Worm (Caenorhabditis elegans) whole organism, young adult: ENCODE measurements around the gene C06C3.4.

ENCODE experiments used
- F37B4.10 ChIP-seq: fragments of 200-800 bp; sonication (Bioruptor generic); IDR thresholded peaks from 2 replicates; pipeline ENCODE4 v1.3.6; 2022; ENCODE audit warnings: missing genetic modification characterization, missing compliant biosample characterization
- F49E8.2 ChIP-seq: sonication (generic microtip); optimal IDR thresholded peaks from 3 replicates; lab custom pipeline; 2017; ENCODE audit warnings: missing genetic modification characterization, mild to moderate bottlenecking, missing compliant biosample characterization, antibody characterized with exemption, moderate library complexity; ENCODE audit not compliant: insufficient read depth
- him-1 ChIP-seq: sonication (generic microtip); optimal IDR thresholded peaks from 2 replicates; lab custom pipeline; 2016; ENCODE audit warnings: missing genotype, missing genetic modification reagents, missing genetic modification characterization, missing compliant biosample characterization
- nhr-27 ChIP-seq: fragments of 200-800 bp; sonication (Bioruptor generic); optimal IDR thresholded peaks from 2 replicates; lab custom pipeline; 2018; ENCODE audit warnings: mild to moderate bottlenecking, missing genetic modification characterization, moderate library complexity, missing compliant biosample characterization
- snpc-1.1 ChIP-seq: sonication (generic microtip); optimal IDR thresholded peaks from 2 replicates; lab custom pipeline; 2017; ENCODE audit warnings: missing genetic modification characterization, mild to moderate bottlenecking, missing compliant biosample characterization, antibody characterized with exemption, moderate library complexity, missing genotype, missing genetic modification reagents; ENCODE audit not compliant: insufficient read depth
- xnd-1 ChIP-seq: sonication (generic microtip); optimal IDR thresholded peaks from 2 replicates; lab custom pipeline; 2016; ENCODE audit warnings: missing genotype, missing genetic modification reagents, missing genetic modification characterization, missing compliant biosample characterization
- zfh-2 ChIP-seq: fragments of 200-800 bp; sonication (Bioruptor generic); conservative IDR thresholded peaks from 2 replicates; pipeline ENCODE4 v1.3.6; 2022; ENCODE audit warnings: missing genetic modification reagents, missing genetic modification characterization, missing compliant biosample characterization

ce11 chrII:9399746-9400145 lies 26.7 kb downstream of the C06C3.4 start, which contains the start of gene Y51B9A.7:
- no peak for TF ChIP-seq snpc-1.1 (tag; lab: Kevin White, UChicago)
- TF ChIP-seq F49E8.2 (tag; lab: Kevin White, UChicago) = no peak
- no peak for TF ChIP-seq zfh-2 (GFP tag; lab: Robert Waterston, UW)
- no peak for TF ChIP-seq nhr-27
- TF ChIP-seq F37B4.10 (GFP tag; lab: Robert Waterston, UW) = no peak
- no peak for TF ChIP-seq xnd-1 (tag; lab: Kevin White, UChicago)
- no peak for TF ChIP-seq him-1 (tag; lab: Kevin White, UChicago)
